Fruit fly (Drosophila melanogaster) whole organism, adult: ENCODE results near the gene Ssb-c31a.
A peak's percentile ranks its signal among the peaks of the same experiment; 100 is the strongest.

Source experiments
- CG12768 ChIP-seq: fragments of 200-800 bp; sonication (Bioruptor generic); optimal IDR thresholded peaks from 2 replicates; lab custom pipeline; 2017; ENCODE audit warnings: missing biosample characterization, missing genetic modification characterization, mild to moderate bottlenecking, moderate library complexity, missing genetic modification reagents
- CG14711 ChIP-seq: fragments of 200-800 bp; sonication (Bioruptor generic); optimal IDR thresholded peaks from 2 replicates; lab custom pipeline; 2018; ENCODE audit warnings: missing biosample characterization, mild to moderate bottlenecking, missing genetic modification characterization, moderate library complexity
- CG1620 ChIP-seq: fragments of 200-800 bp; sonication (Bioruptor generic); optimal IDR thresholded peaks from 2 replicates; lab custom pipeline; 2016; ENCODE audit warnings: missing biosample characterization, missing genetic modification characterization
- CG7045 ChIP-seq: fragments of 200-800 bp; sonication (Bioruptor generic); optimal IDR thresholded peaks from 2 replicates; lab custom pipeline; 2017; ENCODE audit warnings: missing biosample characterization, mild to moderate bottlenecking, missing genetic modification characterization
- Clk ChIP-seq: fragments of 200-800 bp; sonication (Bioruptor generic); optimal IDR thresholded peaks from 2 replicates; lab custom pipeline; 2017; ENCODE audit warnings: missing biosample characterization, missing genetic modification characterization
- Crg-1 ChIP-seq: fragments of 200-800 bp; sonication (Bioruptor generic); optimal IDR thresholded peaks from 2 replicates; lab custom pipeline; 2016; ENCODE audit warnings: missing biosample characterization, missing genetic modification characterization
- Hr96 ChIP-seq: fragments of 200-800 bp; sonication (Bioruptor generic); optimal IDR thresholded peaks from 2 replicates; lab custom pipeline; 2016; ENCODE audit warnings: missing biosample characterization, missing genetic modification characterization
- cic ChIP-seq: fragments of 200-800 bp; sonication (Bioruptor generic); optimal IDR thresholded peaks from 2 replicates; lab custom pipeline; 2017; ENCODE audit warnings: missing biosample characterization, mild to moderate bottlenecking, missing genetic modification characterization, moderate library complexity
- cnc ChIP-seq, 2 experiments: fragments of >200 bp; optimal IDR thresholded peaks; 2 replicates each; lab custom pipeline; 2017
- ovo ChIP-seq: fragments of 200-800 bp; sonication (Bioruptor generic); optimal IDR thresholded peaks from 2 replicates; lab custom pipeline; 2016; ENCODE audit warnings: missing biosample characterization, missing genetic modification characterization

DNA sequence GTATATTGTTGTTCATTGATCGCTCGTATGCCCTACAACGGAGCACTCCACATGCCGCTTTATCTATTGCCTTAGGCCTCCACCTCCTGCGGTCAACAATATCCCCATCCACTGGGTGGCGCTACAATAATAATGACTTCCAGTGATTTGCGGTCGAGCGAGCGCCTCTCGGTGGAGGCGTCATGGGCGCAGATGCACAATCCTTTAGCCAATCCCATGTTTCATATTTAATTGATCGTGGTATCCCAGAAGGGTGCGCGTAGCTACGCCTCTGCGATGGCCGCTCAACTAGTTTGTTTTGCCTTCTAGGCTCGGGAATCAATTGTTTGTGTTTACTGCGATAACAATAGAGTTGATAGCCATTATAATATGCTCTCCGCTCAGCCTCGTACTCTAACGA lies 18.0 kb downstream of the Ssb-c31a start:
- TF ChIP-seq Crg-1 (GFP tag; lab: Kevin White, UChicago) = no peak
- TF ChIP-seq Hr96 (GFP tag; lab: Kevin White, UChicago) = no peak
- no peak for TF ChIP-seq CG14711 (tag; lab: Kevin White, UChicago)
- TF ChIP-seq CG7045 (GFP tag; lab: Kevin White, UChicago) = peak; percentile 5
- peak; percentile 75 for TF ChIP-seq cic (GFP tag; lab: Kevin White, UChicago)
- TF ChIP-seq ovo (GFP tag; lab: Kevin White, UChicago) = no peak
- no peak for TF ChIP-seq cnc (optimal IDR thresholded peaks at IDR 0.05; lab: Kevin White, UChicago)
- TF ChIP-seq CG1620 (GFP tag; lab: Kevin White, UChicago) = no peak
- no peak for TF ChIP-seq CG12768 (GFP tag; lab: Kevin White, UChicago)
- no peak for TF ChIP-seq Clk (GFP tag; lab: Kevin White, UChicago)
